Worm (Caenorhabditis elegans): ENCODE results near the gene F15D4.2.

DNA sequence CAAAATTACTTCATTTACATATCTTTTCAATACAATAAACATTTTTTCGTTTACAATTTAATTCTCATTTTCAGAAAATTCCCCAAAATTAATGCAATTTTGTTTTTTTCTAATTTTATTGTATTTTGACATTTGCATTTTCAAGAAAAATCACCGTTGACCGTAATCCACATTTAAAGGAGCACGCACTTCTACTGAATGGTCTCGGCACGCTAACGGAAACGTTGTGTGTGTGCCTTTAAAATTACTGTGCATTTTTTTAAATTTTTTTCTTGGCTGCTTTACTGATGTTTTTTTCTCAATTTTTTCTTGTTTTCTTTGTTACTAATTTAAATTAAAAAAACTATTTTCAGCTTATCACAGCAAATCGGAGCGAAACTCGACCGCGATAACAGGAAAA, 44.6 kb downstream of the F15D4.2 start:
- TF ChIP-seq lir-1 (GFP tag; conservative IDR thresholded peaks at IDR 0.05), result no peak
- peak; percentile 92 for TF ChIP-seq lsl-1 (GFP tag; optimal IDR thresholded peaks at IDR 0.05)
- no peak for TF ChIP-seq pha-4 (tag; optimal IDR thresholded peaks at IDR 0.05)
- TF ChIP-seq ets-4 (GFP tag; optimal IDR thresholded peaks at IDR 0.05), result no peak
- TF ChIP-seq attf-3 (GFP tag; conservative IDR thresholded peaks at IDR 0.05), result no peak
- no peak for TF ChIP-seq unc-62 (GFP tag; optimal IDR thresholded peaks at IDR 0.05)
- TF ChIP-seq ztf-26 (tag; optimal IDR thresholded peaks at IDR 0.05), result no peak
- peak; percentile 36 for TF ChIP-seq him-1 (tag; optimal IDR thresholded peaks at IDR 0.05)
- TF ChIP-seq aptf-2 (GFP tag; conservative IDR thresholded peaks at IDR 0.05), result no peak
- no peak for TF ChIP-seq ceh-58 (GFP tag; IDR thresholded peaks at IDR 0.05)
- TF ChIP-seq sea-2 (GFP tag; IDR thresholded peaks at IDR 0.05), result no peak
- TF ChIP-seq akir-1 (GFP tag; optimal IDR thresholded peaks at IDR 0.05), result no peak
- no peak for TF ChIP-seq ztf-6 (GFP tag; IDR thresholded peaks at IDR 0.05)
- TF ChIP-seq hrde-1 (tag; optimal IDR thresholded peaks at IDR 0.05; ENCODE audit: borderline replicate concordance), result no peak

Data from whole organism, young adult.